Worm (Caenorhabditis elegans): ENCODE measurements around the gene sptl-2.

The sptl-2 gene

DNA sequence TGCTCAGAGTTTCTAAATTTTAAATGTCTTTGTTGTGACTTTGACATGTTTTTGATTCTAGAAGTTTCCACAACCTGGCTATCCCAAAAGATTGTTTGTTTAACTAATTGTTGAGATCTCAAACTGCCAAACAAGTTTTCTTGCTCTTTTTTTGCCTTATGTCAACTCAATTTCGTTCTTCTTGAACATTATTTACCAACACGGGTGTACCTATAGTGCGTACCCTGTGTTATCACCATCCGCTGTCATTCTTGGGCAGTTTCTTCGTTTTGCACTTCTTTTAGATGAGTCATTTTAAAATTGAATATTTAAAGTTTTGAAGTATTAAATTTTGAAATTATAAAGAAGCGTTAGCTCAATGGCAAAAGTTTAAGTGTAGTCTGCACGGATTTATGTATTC, at the start of gene sptl-2:
TSS of gene sptl-2 (plus strand) at position 280 of the 400 bp plus-strand sequence.
- TF ChIP-seq him-1 (tag; optimal IDR thresholded peaks at IDR 0.05) (no peak), dao-5 (tag; optimal IDR thresholded peaks at IDR 0.05) (no peak), W03F9.2 (tag; optimal IDR thresholded peaks at IDR 0.05) (no peak)

DNA sequence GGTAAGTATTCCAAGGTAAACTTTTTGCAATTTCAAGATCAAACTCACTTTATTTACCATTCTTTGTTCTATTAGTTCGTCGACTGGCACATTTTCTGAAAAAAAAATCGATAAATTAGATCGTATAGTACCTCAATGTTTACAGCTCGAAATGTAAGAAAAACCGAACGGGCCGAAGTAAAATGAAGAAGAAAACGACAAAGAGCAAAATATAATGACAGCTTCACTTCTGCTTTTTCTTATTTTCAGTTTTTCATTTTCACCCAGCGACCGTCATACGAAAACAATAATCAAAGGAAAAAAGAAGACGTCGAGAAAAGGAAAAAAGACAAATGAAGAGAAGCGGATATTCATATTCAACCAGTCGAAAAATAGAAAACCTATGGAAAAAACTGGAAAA, 47.9 kb upstream of the sptl-2 start, which contains the start of gene che-7:
TSS of gene che-7 (minus strand) at position 101 of the 400 bp plus-strand sequence.
- TF ChIP-seq W03F9.2 (tag; optimal IDR thresholded peaks at IDR 0.05) (no peak), him-1 (tag; optimal IDR thresholded peaks at IDR 0.05) (no peak), dao-5 (tag; optimal IDR thresholded peaks at IDR 0.05) (no peak)

DNA sequence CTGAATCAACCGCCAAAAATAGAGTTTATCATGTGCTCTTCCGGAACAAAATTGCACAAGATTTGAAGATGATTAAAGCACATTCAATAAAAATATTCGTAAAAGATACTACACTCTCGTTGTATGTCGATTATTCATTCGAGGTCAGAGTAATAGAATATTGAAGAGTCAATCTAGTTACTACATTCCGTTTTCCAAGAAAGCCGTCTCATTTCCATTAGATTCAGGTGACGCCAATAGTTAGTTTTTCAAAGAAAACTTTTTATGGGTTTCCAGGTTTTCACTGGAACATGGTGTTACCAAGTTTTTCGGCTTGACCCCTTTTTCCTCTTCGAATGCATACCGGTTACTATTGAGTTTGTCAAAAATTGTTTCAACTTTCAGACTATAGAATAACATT, 46.5 kb upstream of the sptl-2 start:
- TF ChIP-seq dao-5 (tag; optimal IDR thresholded peaks at IDR 0.05) (no peak), him-1 (tag; optimal IDR thresholded peaks at IDR 0.05) (no peak), W03F9.2 (tag; optimal IDR thresholded peaks at IDR 0.05) (no peak)

DNA sequence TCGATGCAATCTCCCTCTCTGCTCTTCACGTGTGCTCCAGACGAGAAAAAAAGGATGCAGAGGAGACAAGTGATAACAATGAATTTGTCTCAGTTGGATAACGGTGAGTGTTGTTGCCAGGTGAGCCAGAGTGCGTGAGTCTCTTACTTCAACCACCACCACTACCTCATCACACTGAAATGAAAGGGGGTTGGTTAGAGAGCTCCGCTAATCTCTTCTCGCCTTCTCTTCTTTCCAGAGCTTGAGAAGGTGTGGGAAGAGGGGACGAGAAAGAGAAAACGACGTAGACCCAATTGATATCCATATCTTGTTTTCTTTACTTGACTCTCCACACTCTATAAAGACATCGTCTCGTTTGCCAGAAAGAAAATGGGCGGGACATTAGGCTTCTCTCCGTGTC, 45.6 kb upstream of the sptl-2 start:
- no peak for TF ChIP-seq dao-5 (tag; optimal IDR thresholded peaks at IDR 0.05)
- TF ChIP-seq him-1 (tag; optimal IDR thresholded peaks at IDR 0.05), result no peak
- TF ChIP-seq W03F9.2 (tag; optimal IDR thresholded peaks at IDR 0.05), result no peak

DNA sequence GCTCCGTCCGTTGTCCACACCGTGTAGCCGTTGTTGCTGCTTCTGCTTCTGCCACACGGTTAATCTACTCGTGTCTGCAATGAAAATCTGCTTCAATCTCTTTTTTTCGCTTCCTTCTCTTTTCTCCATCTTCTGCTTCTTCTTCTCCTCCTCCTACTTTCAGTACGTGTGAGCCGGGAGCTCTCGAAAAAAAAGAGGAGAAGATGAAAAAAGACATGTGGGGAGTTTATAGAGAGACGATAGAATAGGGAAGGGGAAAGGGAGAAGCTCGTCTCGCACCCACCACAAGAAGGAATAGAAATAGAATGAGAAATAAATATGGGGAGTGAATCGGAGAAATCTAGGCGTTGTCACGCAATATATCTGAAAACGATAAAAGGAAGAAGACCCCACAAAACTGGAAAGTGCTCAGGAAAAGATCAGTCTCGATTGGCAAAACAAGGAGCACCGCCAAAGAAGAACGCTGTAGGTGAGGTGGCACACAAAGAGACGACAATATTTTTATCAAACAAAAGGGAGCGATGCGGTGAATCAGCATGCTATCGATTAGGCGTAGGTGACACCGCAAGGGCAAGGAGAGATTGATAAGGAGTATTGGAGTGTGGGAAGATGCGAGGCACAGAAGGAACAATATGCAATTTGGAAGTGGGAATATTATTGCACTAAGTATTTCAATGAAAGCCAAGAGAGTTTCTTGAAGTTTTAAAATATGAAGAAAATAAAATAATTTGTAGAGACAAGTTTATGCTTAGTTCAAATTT, 39.1 kb upstream of the sptl-2 start, which contains the start of gene let-413:
TSS of gene let-413 (minus strand) at position 76 of the 761 bp plus-strand sequence.
- no peak for TF ChIP-seq dao-5 (tag; optimal IDR thresholded peaks at IDR 0.05)
- no peak for TF ChIP-seq him-1 (tag; optimal IDR thresholded peaks at IDR 0.05)
- no peak for TF ChIP-seq W03F9.2 (tag; optimal IDR thresholded peaks at IDR 0.05)

DNA sequence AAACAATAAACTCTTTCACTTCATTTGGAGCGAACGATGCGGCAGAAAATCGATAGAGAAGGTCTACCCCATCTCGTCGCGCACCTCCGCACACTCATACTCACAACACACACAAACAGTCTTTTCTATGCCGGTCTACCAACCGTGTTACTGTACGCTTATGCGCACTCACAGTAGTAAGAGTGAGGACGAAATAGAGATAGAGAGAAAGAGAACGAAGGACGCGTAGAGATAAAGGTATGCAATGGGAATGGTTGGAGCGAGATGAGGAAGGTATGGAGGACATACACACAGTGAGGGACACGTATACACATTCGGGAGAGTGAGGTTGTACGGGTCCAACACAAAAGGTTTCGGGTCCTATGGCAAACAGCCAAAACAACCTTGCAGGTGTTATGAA, 38.2 kb upstream of the sptl-2 start:
- TF ChIP-seq W03F9.2 (tag; optimal IDR thresholded peaks at IDR 0.05), result no peak

DNA sequence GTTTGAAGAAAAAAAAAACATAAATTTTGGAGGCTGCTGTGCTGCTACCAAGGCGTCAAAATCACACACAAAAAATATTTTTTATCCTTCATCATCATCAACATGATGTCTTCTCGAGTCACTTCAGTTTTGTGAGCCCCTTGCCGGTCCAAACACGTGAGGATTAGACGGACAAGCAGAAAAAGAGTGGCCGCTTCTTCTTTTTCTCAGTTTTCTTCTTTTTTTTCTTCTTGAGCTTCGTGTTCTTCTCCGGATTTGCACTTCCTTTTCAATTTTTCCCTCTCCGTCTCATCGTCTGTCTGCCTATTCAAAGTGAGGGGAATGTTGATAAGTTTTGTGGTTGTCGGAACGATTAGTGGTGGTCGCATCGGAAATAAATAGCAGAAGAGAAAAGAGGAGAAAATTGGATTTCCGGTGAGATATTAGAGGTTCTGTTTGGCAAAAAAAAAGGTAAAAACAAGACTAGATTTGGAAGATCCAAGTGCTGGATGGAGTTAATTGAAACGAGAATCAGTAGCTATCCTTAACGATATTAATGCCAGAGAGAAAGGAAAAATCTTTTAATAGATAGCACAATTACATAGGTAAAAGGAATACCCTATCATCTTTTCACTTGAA, 36.5 kb upstream of the sptl-2 start:
- TF ChIP-seq dao-5 (tag; optimal IDR thresholded peaks at IDR 0.05) (no peak), him-1 (tag; optimal IDR thresholded peaks at IDR 0.05) (peak; percentile 14)

DNA sequence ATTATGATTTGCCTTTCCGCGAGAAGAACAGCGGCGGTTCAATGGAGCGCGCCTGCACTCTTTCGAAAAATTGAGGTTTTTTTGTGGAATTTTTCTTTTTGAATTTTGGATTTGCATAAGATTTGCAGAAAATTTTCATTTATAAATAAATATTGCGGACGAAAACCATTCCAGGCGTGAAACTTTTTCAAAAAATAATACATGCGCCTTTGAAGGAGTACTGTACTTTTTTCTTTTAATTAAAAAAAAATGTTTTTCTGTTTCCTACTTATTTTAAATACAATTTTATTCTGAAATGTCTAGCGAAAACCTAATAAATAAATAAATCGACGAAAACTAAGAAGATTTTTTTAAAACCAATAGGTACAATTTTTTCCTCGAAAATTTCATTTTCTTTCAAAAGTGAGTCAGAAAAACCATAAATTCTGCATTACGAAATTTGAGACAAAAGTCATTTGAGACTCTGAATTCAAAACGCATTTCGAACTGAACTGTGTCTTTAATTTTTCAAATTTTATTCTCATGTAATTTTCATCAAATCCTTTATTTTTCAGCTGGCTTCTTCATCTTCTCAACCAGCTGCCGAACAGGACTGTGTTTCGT, 35.9 kb upstream of the sptl-2 start, which contains the start of gene F26D11.1:
TSS of gene F26D11.1 (plus strand) at position 553 of the 603 bp plus-strand sequence.
- TF ChIP-seq W03F9.2 (tag; optimal IDR thresholded peaks at IDR 0.05) (no peak), him-1 (tag; optimal IDR thresholded peaks at IDR 0.05) (no peak), dao-5 (tag; optimal IDR thresholded peaks at IDR 0.05) (no peak)

DNA sequence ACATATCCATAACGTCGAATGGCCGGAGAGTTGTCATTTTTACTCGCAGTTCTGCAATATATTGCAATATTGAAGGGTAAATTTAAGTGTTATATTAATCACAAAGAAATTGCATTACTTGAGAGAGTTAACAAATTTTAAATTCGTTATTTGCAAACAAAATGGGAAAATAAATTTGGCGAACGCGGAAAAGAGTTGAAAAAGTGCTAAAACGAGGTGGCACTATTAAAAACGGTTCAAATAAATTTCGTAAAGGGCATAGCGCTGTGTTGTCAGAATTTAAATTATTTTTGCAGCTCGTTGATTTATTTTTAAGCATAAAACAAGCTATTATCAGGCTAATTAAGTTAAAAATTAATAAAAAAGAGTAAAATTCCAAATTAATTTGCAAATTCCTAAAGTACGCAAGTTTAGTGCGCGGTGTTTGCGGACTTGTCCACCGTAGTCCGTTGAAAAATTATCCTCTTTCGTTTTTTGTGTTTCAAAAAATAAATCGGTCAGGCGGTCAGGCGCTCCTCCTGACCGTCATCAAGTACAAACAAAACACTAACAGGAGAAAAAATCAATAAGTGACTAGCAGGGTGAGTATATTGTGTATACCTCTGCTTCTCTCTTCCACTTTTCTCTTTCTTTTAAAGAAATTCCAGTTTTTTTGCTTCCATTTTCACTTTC, 33.5 kb upstream of the sptl-2 start, which contains the start of the genes natb-1 and abhd-12:
TSS of gene natb-1 (minus strand) at position 51 of the 672 bp plus-strand sequence.
TSS of gene abhd-12 (plus strand) at position 499 of the 672 bp plus-strand sequence.
- TF ChIP-seq him-1 (tag; optimal IDR thresholded peaks at IDR 0.05) (no peak), W03F9.2 (tag; optimal IDR thresholded peaks at IDR 0.05) (peak; percentile 75)

DNA sequence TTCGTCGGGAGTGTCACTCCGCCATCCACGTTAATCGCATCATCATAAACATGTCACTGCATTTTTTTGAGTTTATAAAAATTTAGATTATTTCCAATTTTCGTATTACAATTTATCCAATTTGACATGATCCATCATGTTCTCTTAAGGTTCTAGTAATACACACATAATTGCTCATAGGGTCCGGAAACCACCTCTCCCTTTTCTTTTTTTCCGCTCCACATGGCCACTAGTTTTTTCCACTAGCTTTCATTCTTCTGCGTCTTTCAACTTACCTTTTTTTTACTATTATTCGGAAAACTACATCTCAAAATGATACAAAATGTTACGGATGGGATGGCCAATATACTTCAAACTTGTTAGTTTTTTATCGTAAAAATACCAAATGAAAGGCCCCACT, 31.1 kb upstream of the sptl-2 start, which contains the start of gene Y97E10AL.1:
TSS of gene Y97E10AL.1 (plus strand) at position 301 of the 400 bp plus-strand sequence.
- TF ChIP-seq him-1 (tag; optimal IDR thresholded peaks at IDR 0.05), result no peak

DNA sequence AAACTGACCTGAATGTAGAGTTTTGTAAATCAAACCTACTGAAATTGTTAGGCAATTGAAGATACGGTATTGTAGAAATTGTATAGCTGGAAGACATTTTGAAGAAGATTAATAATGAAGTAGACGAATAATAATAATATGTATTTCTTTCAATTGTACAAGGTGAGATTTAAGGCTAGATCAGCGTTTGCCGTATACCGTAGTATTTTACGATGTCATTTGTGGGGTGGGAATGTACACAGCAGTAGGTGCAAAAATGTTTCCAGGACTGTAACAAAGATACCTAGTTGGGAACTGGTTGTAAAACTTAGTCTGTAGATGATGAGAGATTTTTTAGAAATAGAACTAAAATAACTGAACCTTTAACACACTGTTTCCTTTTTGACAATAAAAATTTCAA, 22.4 kb upstream of the sptl-2 start, which contains the start of gene ceh-76:
TSS of gene ceh-76 (minus strand) at position 101 of the 400 bp plus-strand sequence.
- TF ChIP-seq W03F9.2 (tag; optimal IDR thresholded peaks at IDR 0.05) (no peak), dao-5 (tag; optimal IDR thresholded peaks at IDR 0.05) (no peak), him-1 (tag; optimal IDR thresholded peaks at IDR 0.05) (no peak)

DNA sequence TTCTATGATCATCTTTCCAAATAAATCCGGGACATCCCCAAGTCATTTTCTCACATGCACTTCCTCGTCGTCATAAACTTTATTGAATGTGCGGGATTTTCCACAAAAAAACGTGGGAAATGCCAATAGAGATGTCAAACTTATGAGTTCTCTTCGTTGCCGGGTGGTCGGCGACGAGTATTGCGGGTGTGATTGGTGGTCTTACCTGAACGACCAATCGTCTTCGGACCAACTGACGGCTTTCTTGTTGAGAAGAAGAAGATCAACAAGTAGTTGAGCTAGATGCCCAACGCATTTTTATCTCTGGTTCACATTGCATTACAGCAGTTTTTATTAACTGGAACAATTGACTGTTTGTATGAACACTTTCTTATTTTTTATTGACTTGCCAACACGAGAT, 21.8 kb upstream of the sptl-2 start:
- TF ChIP-seq him-1 (tag; optimal IDR thresholded peaks at IDR 0.05) (no peak), W03F9.2 (tag; optimal IDR thresholded peaks at IDR 0.05) (no peak), dao-5 (tag; optimal IDR thresholded peaks at IDR 0.05) (no peak)

DNA sequence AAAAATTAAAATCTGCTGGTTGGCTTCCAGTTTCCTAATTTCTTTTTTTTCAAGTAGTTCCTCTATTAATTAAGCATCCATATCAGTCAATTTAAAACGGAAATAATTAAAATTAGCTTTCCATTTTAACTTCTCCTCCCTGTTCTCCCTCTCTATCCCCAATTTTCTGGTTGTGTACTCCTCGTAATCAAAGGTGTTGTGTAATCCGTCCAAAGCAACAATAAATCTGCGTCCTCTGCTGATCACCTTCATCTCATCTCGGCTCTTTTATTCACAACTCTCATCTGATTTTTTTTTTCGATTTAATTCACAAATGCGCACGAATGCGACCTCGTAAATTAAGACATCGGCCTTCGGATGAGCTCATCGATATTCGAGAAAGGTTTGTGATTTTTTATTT, 21.1 kb upstream of the sptl-2 start, which contains the start of gene Y97E10AR.2:
TSS of gene Y97E10AR.2 (plus strand) at position 301 of the 400 bp plus-strand sequence.
- no peak for TF ChIP-seq dao-5 (tag; optimal IDR thresholded peaks at IDR 0.05)
- TF ChIP-seq W03F9.2 (tag; optimal IDR thresholded peaks at IDR 0.05), result no peak
- no peak for TF ChIP-seq him-1 (tag; optimal IDR thresholded peaks at IDR 0.05)

Measured in whole organism, L4/young adult.